Worm (Caenorhabditis elegans) whole organism, mixed stage, embryonic: ENCODE measurements around the gene ZK809.1.

Experiments
- bed-3 ChIP-seq: fragments of 200-800 bp; sonication (Bioruptor generic); optimal IDR thresholded peaks from 3 replicates; lab custom pipeline; 2018; ENCODE audit warnings: mild to moderate bottlenecking, missing genetic modification characterization, moderate library complexity, missing compliant biosample characterization
- blmp-1 ChIP-seq: fragments of 150-350 bp; optimal IDR thresholded peaks from 2 replicates; lab custom pipeline; 2014; ENCODE audit warnings: missing biosample characterization, missing genetic modification characterization
- ceh-39 ChIP-seq: fragments of 150-350 bp; optimal IDR thresholded peaks from 2 replicates; lab custom pipeline; 2014; ENCODE audit warnings: missing biosample characterization, missing genetic modification characterization
- ceh-83 ChIP-seq: fragments of 200-800 bp; sonication (Bioruptor generic); optimal IDR thresholded peaks from 2 replicates; lab custom pipeline; 2018; ENCODE audit warnings: mild to moderate bottlenecking, missing genetic modification characterization, missing compliant biosample characterization
- ces-1 ChIP-seq: fragments of 150-350 bp; optimal IDR thresholded peaks from 2 replicates; lab custom pipeline; 2014; ENCODE audit warnings: missing biosample characterization, missing genetic modification reagents, missing genetic modification characterization
- drap-1 ChIP-seq: fragments of 200-800 bp; sonication (Bioruptor generic); optimal IDR thresholded peaks from 3 replicates; lab custom pipeline; 2018; ENCODE audit warnings: mild to moderate bottlenecking, missing genetic modification characterization, missing compliant biosample characterization
- elt-1 ChIP-seq: sonication (generic microtip); optimal IDR thresholded peaks from 2 replicates; lab custom pipeline; 2017; ENCODE audit warnings: missing genetic modification characterization, mild to moderate bottlenecking, missing compliant biosample characterization, antibody characterized with exemption, moderate library complexity, borderline replicate concordance; ENCODE audit not compliant: insufficient read depth
- elt-3 ChIP-seq: fragments of 150-350 bp; optimal IDR thresholded peaks from 2 replicates; lab custom pipeline; 2014; ENCODE audit warnings: missing biosample characterization, missing genetic modification characterization
- ham-2 ChIP-seq: fragments of 200-800 bp; sonication (Bioruptor generic); optimal IDR thresholded peaks from 2 replicates; lab custom pipeline; 2018; ENCODE audit warnings: mild to moderate bottlenecking, missing genetic modification characterization, missing compliant biosample characterization
- hlh-1 ChIP-seq: fragments of 150-350 bp; optimal IDR thresholded peaks from 2 replicates; lab custom pipeline; 2014; ENCODE audit warnings: missing biosample characterization, missing genetic modification reagents, missing genetic modification characterization
- lin-13 ChIP-seq: fragments of 150-350 bp; optimal IDR thresholded peaks from 2 replicates; lab custom pipeline; 2014; ENCODE audit warnings: missing biosample characterization, missing genetic modification characterization
- lsy-2 ChIP-seq: fragments of 150-350 bp; optimal IDR thresholded peaks from 2 replicates; lab custom pipeline; 2014; ENCODE audit warnings: missing biosample characterization, missing genetic modification characterization
- mab-5 ChIP-seq: fragments of 150-350 bp; optimal IDR thresholded peaks from 2 replicates; lab custom pipeline; 2014; ENCODE audit warnings: missing biosample characterization, missing genetic modification characterization
- mep-1 ChIP-seq: fragments of 150-350 bp; optimal IDR thresholded peaks from 2 replicates; lab custom pipeline; 2017; ENCODE audit warnings: missing biosample characterization, missing genetic modification reagents, missing genetic modification characterization, inconsistent platforms
- mls-2 ChIP-seq: sonication (generic microtip); optimal IDR thresholded peaks from 2 replicates; lab custom pipeline; 2016; ENCODE audit warnings: mild to moderate bottlenecking, missing genetic modification characterization, moderate library complexity, missing compliant biosample characterization
- nhr-12 ChIP-seq: fragments of 150-350 bp; optimal IDR thresholded peaks from 2 replicates; lab custom pipeline; 2014; ENCODE audit warnings: missing biosample characterization, missing genetic modification characterization
- nhr-2 ChIP-seq: fragments of 150-350 bp; optimal IDR thresholded peaks from 2 replicates; lab custom pipeline; 2014; ENCODE audit warnings: missing biosample characterization, missing genetic modification characterization
- nhr-237 ChIP-seq: fragments of 150-350 bp; optimal IDR thresholded peaks from 2 replicates; lab custom pipeline; 2014; ENCODE audit warnings: missing biosample characterization, missing genetic modification characterization
- nhr-76 ChIP-seq: sonication (generic microtip); optimal IDR thresholded peaks from 2 replicates; lab custom pipeline; 2017; ENCODE audit warnings: missing biosample characterization, missing genetic modification characterization
- pha-4 ChIP-seq: fragments of 150-350 bp; optimal IDR thresholded peaks from 2 replicates; lab custom pipeline; 2018; ENCODE audit warnings: missing biosample characterization, missing genetic modification reagents, missing genetic modification characterization
- sem-2 ChIP-seq: fragments of 200-800 bp; sonication (Bioruptor generic); optimal IDR thresholded peaks from 2 replicates; lab custom pipeline; 2018; ENCODE audit warnings: mild to moderate bottlenecking, missing genetic modification characterization, missing compliant biosample characterization
- snpc-4 ChIP-seq: fragments of 150-350 bp; optimal IDR thresholded peaks from 2 replicates; lab custom pipeline; 2014; ENCODE audit warnings: missing biosample characterization, missing genetic modification characterization
- sptf-1 ChIP-seq: sonication (generic microtip); optimal IDR thresholded peaks from 2 replicates; lab custom pipeline; 2017; ENCODE audit warnings: mild to moderate bottlenecking, missing genetic modification characterization, moderate library complexity, missing compliant biosample characterization
- unc-120 ChIP-seq: sonication (generic microtip); optimal IDR thresholded peaks from 2 replicates; lab custom pipeline; 2017; ENCODE audit warnings: missing genetic modification characterization, missing compliant biosample characterization; ENCODE audit not compliant: poor library complexity, severe bottlenecking
- unc-39 ChIP-seq: fragments of 150-350 bp; optimal IDR thresholded peaks from 2 replicates; lab custom pipeline; 2014; ENCODE audit warnings: missing biosample characterization, missing genetic modification characterization
- unc-62 ChIP-seq: fragments of 150-350 bp; optimal IDR thresholded peaks from 2 replicates; lab custom pipeline; 2014; ENCODE audit warnings: missing biosample characterization, missing genetic modification reagents, missing genetic modification characterization
- ztf-11 ChIP-seq: fragments of 150-350 bp; optimal IDR thresholded peaks from 2 replicates; lab custom pipeline; 2014; ENCODE audit warnings: missing biosample characterization, missing genetic modification characterization

ZK809.1 gene

ce11 chrIV:11627847-11628246, 14.1 kb upstream of the ZK809.1 start, which contains the start of gene lys-6:
lys-6 (minus strand) TSS chrIV:11627947.
- TF ChIP-seq nhr-76 (tag; lab: Kevin White, UChicago) (no peak), hlh-1 (tag; lab: Kevin White, UChicago) (no peak), unc-62 (GFP tag; lab: Kevin White, UChicago) (no peak), lin-13 (tag; lab: Kevin White, UChicago) (no peak), ceh-83 (GFP tag; lab: Kevin White, UChicago) (no peak), mab-5 (tag; lab: Kevin White, UChicago) (no peak), mep-1 (tag; lab: Kevin White, UChicago) (no peak), elt-3 (tag; lab: Kevin White, UChicago) (no peak)

ce11 chrIV:11631750-11632149, 10.2 kb upstream of the ZK809.1 start, which contains the start of gene F58B3.4:
F58B3.4 (minus strand) TSS chrIV:11631850.
- TF ChIP-seq blmp-1 (tag; lab: Kevin White, UChicago), result no peak
- TF ChIP-seq unc-62 (GFP tag; lab: Kevin White, UChicago), result no peak
- no peak for TF ChIP-seq ham-2 (GFP tag; lab: Kevin White, UChicago)
- no peak for TF ChIP-seq lsy-2
- TF ChIP-seq unc-120 (tag; lab: Kevin White, UChicago), result no peak
- no peak for TF ChIP-seq snpc-4 (tag; lab: Kevin White, UChicago)

ce11 chrIV:11635437-11636408, 6.2 kb upstream of the ZK809.1 start, which contains the start of gene mars-1:
mars-1 (minus strand) TSS chrIV:11635487.
- TF ChIP-seq pha-4 (tag; lab: Kevin White, UChicago) (peak; percentile 20), ces-1 (peak; percentile 65), unc-39 (tag; lab: Kevin White, UChicago) (no peak), nhr-237 (peak; percentile 88), ceh-39 (tag; lab: Kevin White, UChicago) (peak; percentile 66), hlh-1 (tag; lab: Kevin White, UChicago) (no peak), unc-120 (tag; lab: Kevin White, UChicago) (peak; percentile 3), lsy-2 (peak; percentile 60), sptf-1 (tag; lab: Kevin White, UChicago) (peak; percentile 50), mep-1 (tag; lab: Kevin White, UChicago) (peak; percentile 17)

ce11 chrIV:11636409-11636723, 5.5 kb upstream of the ZK809.1 start, which contains the start of gene F58B3.6:
F58B3.6 (plus strand) TSS chrIV:11636648.
- TF ChIP-seq unc-62 (GFP tag; lab: Kevin White, UChicago) (no peak), ceh-83 (GFP tag; lab: Kevin White, UChicago) (no peak), hlh-1 (tag; lab: Kevin White, UChicago) (no peak)
- TF ChIP-seq, all 35 proteins: peak for 0

ce11 chrIV:11638016-11638415, 3.9 kb upstream of the ZK809.1 start, which contains the start of gene rbm-17:
rbm-17 (plus strand) TSS chrIV:11638316.
- TF ChIP-seq mls-2 (no peak), snpc-4 (tag; lab: Kevin White, UChicago) (no peak), elt-3 (tag; lab: Kevin White, UChicago) (no peak), blmp-1 (tag; lab: Kevin White, UChicago) (no peak), ztf-11 (tag; lab: Kevin White, UChicago) (no peak), bed-3 (no peak), nhr-2 (tag; lab: Kevin White, UChicago) (no peak), sem-2 (GFP tag; lab: Kevin White, UChicago) (no peak), nhr-12 (tag; lab: Kevin White, UChicago) (no peak), elt-1 (no peak), unc-120 (tag; lab: Kevin White, UChicago) (no peak), ceh-83 (GFP tag; lab: Kevin White, UChicago) (no peak), unc-62 (GFP tag; lab: Kevin White, UChicago) (no peak), ham-2 (GFP tag; lab: Kevin White, UChicago) (no peak), sptf-1 (tag; lab: Kevin White, UChicago) (no peak), drap-1 (GFP tag; lab: Kevin White, UChicago) (no peak), mep-1 (tag; lab: Kevin White, UChicago) (no peak)
- TF ChIP-seq, all 35 proteins: peak for 0
